Fruit fly (Drosophila melanogaster): ENCODE results near the gene CG6885.
A peak's percentile ranks its signal among the peaks of the same experiment; 100 is the strongest.

Gene CG6885

dm6 chr3L:18743679-18744078 lies 609 bp upstream of the CG6885 start (continued):
- TF ChIP-seq Meics (GFP tag; optimal IDR thresholded peaks at IDR 0.05) (no peak), CG32767 (GFP tag; IDR thresholded peaks at IDR 0.05) (no peak), CG18011 (GFP tag; optimal IDR thresholded peaks at IDR 0.05) (peak; percentile 96), CG2199 (GFP tag; IDR thresholded peaks at IDR 0.05) (0 out of 3 replicates have a peak, but pooled peaks have one; percentile 60), CG14441 (GFP tag; IDR thresholded peaks at IDR 0.05) (no peak), CG8290 (GFP tag; optimal IDR thresholded peaks at IDR 0.05) (no peak), CG8290 (tag; optimal IDR thresholded peaks at IDR 0.05) (no peak), CG14667 (GFP tag; IDR thresholded peaks at IDR 0.05) (no peak), NfI (GFP tag; optimal IDR thresholded peaks at IDR 0.05) (peak; percentile 12), slbo (GFP tag; IDR thresholded peaks at IDR 0.05) (peak; percentile 19; the same call in 1 of the 2 replicates), row (GFP tag; IDR thresholded peaks at IDR 0.05) (peak; percentile 9; the same call in 1 of the 3 replicates), CG8388 (GFP tag; optimal IDR thresholded peaks at IDR 0.05) (peak; percentile 5), CG4707 (GFP tag; optimal IDR thresholded peaks at IDR 0.05) (no peak), hb (GFP tag; IDR thresholded peaks at IDR 0.05; ENCODE audit: partially characterized antibody) (no peak), insv (GFP tag; optimal IDR thresholded peaks at IDR 0.05) (peak in 1 of 2 experiments; percentile 39), Hand (GFP tag; optimal IDR thresholded peaks at IDR 0.05) (no peak), CoRest (tag; optimal IDR thresholded peaks at IDR 0.05) (peak; percentile 32), CG5180 (GFP tag; optimal IDR thresholded peaks at IDR 0.05) (no peak), crp (GFP tag; optimal IDR thresholded peaks at IDR 0.05) (no peak), Xbp1 (GFP tag; optimal IDR thresholded peaks at IDR 0.05) (peak; percentile 7), inv (GFP tag; IDR thresholded peaks at IDR 0.05; ENCODE audit: partially characterized antibody) (peak; percentile 49), CG13894 (tag; optimal IDR thresholded peaks at IDR 0.05) (peak; percentile 9), dpn (GFP tag; optimal IDR thresholded peaks at IDR 0.05) (no peak), E2f2 (GFP tag; IDR thresholded peaks at IDR 0.05) (no peak), CG14860 (GFP tag; IDR thresholded peaks at IDR 0.05; ENCODE audit: partially characterized antibody) (peak; percentile 11; the same call in 1 of the 3 replicates), CG11456 (GFP tag; IDR thresholded peaks at IDR 0.05) (no peak), cato (GFP tag; optimal IDR thresholded peaks at IDR 0.05; ENCODE audit: borderline replicate concordance) (no peak), Scr (GFP tag; IDR thresholded peaks at IDR 0.05; ENCODE audit: partially characterized antibody) (0 out of 2 replicates have a peak, but pooled peaks have one; percentile 27), Hr3 (GFP tag; optimal IDR thresholded peaks at IDR 0.05) (no peak), CG17568 (GFP tag; optimal IDR thresholded peaks at IDR 0.05) (peak; percentile 14), bcd (GFP tag; optimal IDR thresholded peaks at IDR 0.05) (no peak), Dip2 (GFP tag; IDR thresholded peaks at IDR 0.05) (no peak)

DNA sequence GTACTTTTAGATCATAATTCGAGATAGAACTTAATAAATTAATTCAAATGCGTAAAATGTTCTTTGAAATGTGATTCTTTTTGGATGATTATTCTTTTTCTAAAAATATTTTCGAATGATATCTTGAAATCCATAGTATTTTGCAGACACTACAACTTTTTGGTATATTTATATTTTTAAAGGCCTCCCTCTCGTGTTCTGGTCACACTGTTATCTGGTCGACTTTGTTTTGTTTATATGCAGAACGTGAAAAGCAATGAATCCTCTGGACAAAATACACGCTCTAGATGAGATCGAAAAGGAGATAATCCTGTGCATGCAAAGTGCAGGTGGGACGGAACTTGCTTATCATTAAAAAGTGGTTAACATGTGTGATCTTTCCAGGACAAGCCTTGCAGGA lies 1.4 kb downstream of the CG6885 start, which contains the start of gene MED11:
TSS of gene MED11 (plus strand) at position 210 of the 400 bp plus-strand sequence.
- TF ChIP-seq CG12659 (GFP tag; optimal IDR thresholded peaks at IDR 0.05) (peak; percentile 25), CG11560 (tag; IDR thresholded peaks at IDR 0.05) (no peak), Deaf1 (tag; optimal IDR thresholded peaks at IDR 0.05) (no peak), CG2129 (GFP tag; IDR thresholded peaks at IDR 0.05; ENCODE audit: partially characterized antibody) (no peak), CrebB (tag; optimal IDR thresholded peaks at IDR 0.05) (no peak), CG30020 (tag; optimal IDR thresholded peaks at IDR 0.05) (peak; percentile 48), CG13287 (GFP tag; IDR thresholded peaks at IDR 0.05; ENCODE audit: partially characterized antibody) (peak; percentile 41; the same call in 1 of the 2 replicates), cg (GFP tag; optimal IDR thresholded peaks at IDR 0.05) (no peak), MBD-R2 (GFP tag; IDR thresholded peaks at IDR 0.05) (peak; percentile 75), Side (GFP tag; optimal IDR thresholded peaks at IDR 0.05) (no peak), CG2116 (GFP tag; optimal IDR thresholded peaks at IDR 0.05) (no peak), oc (tag; optimal IDR thresholded peaks at IDR 0.05) (no peak), CG11456 (GFP tag; IDR thresholded peaks at IDR 0.05) (no peak), CG3995 (GFP tag; optimal IDR thresholded peaks at IDR 0.05) (peak; percentile 95), Dip2 (GFP tag; IDR thresholded peaks at IDR 0.05) (no peak), MESR4 (GFP tag; optimal IDR thresholded peaks at IDR 0.05) (peak; percentile 2), CG10543 (GFP tag; optimal IDR thresholded peaks at IDR 0.05) (no peak), unpg (GFP tag; optimal IDR thresholded peaks at IDR 0.05) (no peak), sisA (GFP tag; IDR thresholded peaks at IDR 0.05) (no peak), Lhr (GFP tag; optimal IDR thresholded peaks at IDR 0.05) (peak; percentile 51), row (GFP tag; IDR thresholded peaks at IDR 0.05) (peak; percentile 57; the same call in 2 of the 3 replicates)

Measured in whole organism, embryonic.